Worm (Caenorhabditis elegans) whole organism, early embryonic: ENCODE data around the gene let-268.

ENCODE experiments used
- F13C5.2 ChIP-seq: sonication (generic microtip); optimal IDR thresholded peaks from 2 replicates; lab custom pipeline; 2017; ENCODE audit warnings: mild to moderate bottlenecking, missing genetic modification characterization, inconsistent platforms, missing compliant biosample characterization
- ama-1 ChIP-seq: fragments of 150-350 bp; optimal IDR thresholded peaks from 2 replicates; lab custom pipeline; 2014
- ceh-13 ChIP-seq: fragments of 200-800 bp; sonication (Bioruptor generic); optimal IDR thresholded peaks from 2 replicates; lab custom pipeline; 2018; ENCODE audit warnings: mild to moderate bottlenecking, missing genetic modification characterization, missing compliant biosample characterization
- ceh-36 ChIP-seq: sonication (generic microtip); optimal IDR thresholded peaks from 2 replicates; lab custom pipeline; 2016; ENCODE audit warnings: missing genetic modification characterization, inconsistent platforms, missing compliant biosample characterization
- flt-1 ChIP-seq: fragments of 200-800 bp; sonication (Bioruptor generic); IDR thresholded peaks from 2 replicates; pipeline ENCODE4 v1.3.6; 2022; ENCODE audit warnings: missing genetic modification characterization, missing compliant biosample characterization
- hnd-1 ChIP-seq: sonication (generic microtip); optimal IDR thresholded peaks from 2 replicates; lab custom pipeline; 2016; ENCODE audit warnings: missing genetic modification characterization, missing compliant biosample characterization
- pes-1 ChIP-seq: fragments of 200-800 bp; sonication (Bioruptor generic); IDR thresholded peaks from 2 replicates; pipeline ENCODE4 v1.3.6; 2022; ENCODE audit warnings: missing genetic modification reagents, missing genetic modification characterization, missing compliant biosample characterization
- tra-4 ChIP-seq: sonication (generic microtip); optimal IDR thresholded peaks from 2 replicates; lab custom pipeline; 2017; ENCODE audit warnings: missing genetic modification characterization, missing compliant biosample characterization

DNA sequence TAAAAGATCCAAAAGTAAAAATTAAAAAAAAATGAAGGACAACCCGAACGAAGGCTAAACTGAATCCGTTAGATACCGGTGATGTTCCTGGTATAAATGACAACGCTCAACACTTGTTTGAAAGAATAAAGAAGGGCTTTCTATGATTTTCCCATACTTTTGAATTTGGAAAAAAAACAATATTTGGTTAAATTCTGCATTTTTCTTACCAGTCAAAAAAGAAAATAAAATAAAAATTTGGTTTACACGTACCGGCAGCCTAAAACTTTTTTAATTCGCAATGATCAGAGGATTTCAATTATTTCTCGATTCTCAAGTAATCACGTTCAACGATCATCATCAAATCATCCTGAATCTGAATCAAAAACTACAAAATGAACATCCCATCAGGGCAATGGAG, 38.2 kb downstream of the let-268 start, which contains the start of gene ZK892.3:
- TF ChIP-seq ama-1: no peak
- TF ChIP-seq ceh-36 (tag; lab: Kevin White, UChicago): no peak
- no peak for TF ChIP-seq flt-1 (GFP tag; lab: Robert Waterston, UW)
- TF ChIP-seq tra-4 (tag; lab: Kevin White, UChicago): no peak
- no peak for TF ChIP-seq pes-1 (GFP tag; lab: Robert Waterston, UW)
- no peak for TF ChIP-seq hnd-1 (tag; lab: Kevin White, UChicago)
- no peak for TF ChIP-seq ceh-13 (GFP tag; lab: Kevin White, UChicago)
- TF ChIP-seq F13C5.2 (tag; lab: Kevin White, UChicago): no peak
